Worm (Caenorhabditis elegans): Measurements from ENCODE around the gene trd-1.

- no peak for TF ChIP-seq scrt-1 (GFP tag; IDR thresholded peaks at IDR 0.05)
- no peak for TF ChIP-seq ama-1 (optimal IDR thresholded peaks at IDR 0.05)
- no peak for TF ChIP-seq ceh-13 (GFP tag; optimal IDR thresholded peaks at IDR 0.05)
- TF ChIP-seq ceh-36 (tag; optimal IDR thresholded peaks at IDR 0.05): no peak
- no peak for TF ChIP-seq tbx-11 (GFP tag; IDR thresholded peaks at IDR 0.05)
- TF ChIP-seq flt-1 (GFP tag; IDR thresholded peaks at IDR 0.05): no peak
- no peak for TF ChIP-seq ets-7 (tag; optimal IDR thresholded peaks at IDR 0.05)
- no peak for TF ChIP-seq pes-1 (GFP tag; IDR thresholded peaks at IDR 0.05)
Observed at ce11 chrIII:7381546-7382171, 4.4 kb upstream of the trd-1 start, which contains the start of the genes hmg-4 and T20B12.3.

Measured in whole organism, early embryonic.